Fruit fly (Drosophila melanogaster) whole organism, embryonic: ENCODE data around the gene CG13465.

Experiments
- ATbp ChIP-seq: fragments of 200-800 bp; sonication (Bioruptor generic); optimal IDR thresholded peaks from 2 replicates; lab custom pipeline; 2017; ENCODE audit warnings: missing biosample characterization, mild to moderate bottlenecking, missing genetic modification characterization, missing genetic modification reagents
- Atf6 ChIP-seq: fragments of 200-800 bp; sonication (Bioruptor generic); IDR thresholded peaks from 2 replicates; pipeline ENCODE4 v1.3.6; 2022; ENCODE audit warnings: missing biosample characterization, missing genetic modification characterization
- B-H1 ChIP-seq: fragments of 200-800 bp; sonication (Bioruptor generic); IDR thresholded peaks from 3 replicates; pipeline ENCODE4 v1.3.6; 2022; ENCODE audit warnings: missing biosample characterization, missing genetic modification characterization
- CG10267 ChIP-seq: fragments of 200-800 bp; sonication (Bioruptor generic); optimal IDR thresholded peaks from 2 replicates; lab custom pipeline; 2018; ENCODE audit warnings: missing biosample characterization, mild to moderate bottlenecking, missing genetic modification characterization, moderate library complexity
- CG10543 ChIP-seq: fragments of 200-800 bp; sonication (Bioruptor generic); optimal IDR thresholded peaks from 3 replicates; lab custom pipeline; 2017; ENCODE audit warnings: missing biosample characterization, mild to moderate bottlenecking, missing genetic modification characterization, moderate library complexity
- CG10565 ChIP-seq: fragments of 200-800 bp; sonication (Bioruptor generic); optimal IDR thresholded peaks from 3 replicates; lab custom pipeline; 2016; ENCODE audit warnings: missing biosample characterization, mild to moderate bottlenecking, missing genetic modification characterization
- CG11723 ChIP-seq: fragments of 200-800 bp; sonication (Bioruptor generic); optimal IDR thresholded peaks from 2 replicates; lab custom pipeline; 2017; ENCODE audit warnings: missing biosample characterization, mild to moderate bottlenecking, missing genetic modification characterization
- CG12071 ChIP-seq: fragments of 200-800 bp; sonication (Bioruptor generic); optimal IDR thresholded peaks from 3 replicates; lab custom pipeline; 2018; ENCODE audit warnings: missing biosample characterization, mild to moderate bottlenecking, missing genetic modification characterization
- CG13424 ChIP-seq: fragments of 200-800 bp; sonication (Bioruptor generic); optimal IDR thresholded peaks from 2 replicates; lab custom pipeline; 2019; ENCODE audit warnings: missing biosample characterization, mild to moderate bottlenecking, missing genetic modification characterization, moderate library complexity
- CG13894 ChIP-seq: fragments of 200-800 bp; sonication (Bioruptor generic); optimal IDR thresholded peaks from 3 replicates; lab custom pipeline; 2018; ENCODE audit warnings: missing biosample characterization, mild to moderate bottlenecking, missing genetic modification characterization, moderate library complexity
- CG15011 ChIP-seq: fragments of 200-800 bp; sonication (Bioruptor generic); optimal IDR thresholded peaks from 3 replicates; lab custom pipeline; 2018; ENCODE audit warnings: missing biosample characterization, mild to moderate bottlenecking, missing genetic modification characterization
- CG15269 ChIP-seq: fragments of 200-800 bp; sonication (Bioruptor generic); optimal IDR thresholded peaks from 2 replicates; lab custom pipeline; 2018; ENCODE audit warnings: missing biosample characterization, mild to moderate bottlenecking, missing genetic modification characterization, moderate library complexity
- CG15696 ChIP-seq: fragments of 200-800 bp; sonication (Bioruptor generic); optimal IDR thresholded peaks from 2 replicates; lab custom pipeline; 2019; ENCODE audit warnings: missing biosample characterization, mild to moderate bottlenecking, missing genetic modification characterization, moderate library complexity
- CG17361 ChIP-seq: fragments of 200-800 bp; sonication (Bioruptor generic); IDR thresholded peaks from 3 replicates; pipeline ENCODE4 v1.3.6; 2022; ENCODE audit warnings: missing biosample characterization, missing genetic modification characterization
- CG32532 ChIP-seq: fragments of 200-800 bp; sonication (Bioruptor generic); IDR thresholded peaks from 2 replicates; pipeline ENCODE4 v1.3.6; 2022; ENCODE audit warnings: missing biosample characterization, missing genetic modification characterization
- CG32767 ChIP-seq: fragments of 200-800 bp; sonication (Bioruptor generic); IDR thresholded peaks from 2 replicates; pipeline ENCODE4 v1.3.6; 2022; ENCODE audit warnings: missing biosample characterization, missing genetic modification characterization
- CG3281 ChIP-seq: fragments of 200-800 bp; sonication (Bioruptor generic); optimal IDR thresholded peaks from 3 replicates; lab custom pipeline; 2017; ENCODE audit warnings: missing biosample characterization, mild to moderate bottlenecking, missing genetic modification characterization
- CG3838 ChIP-seq: fragments of 200-800 bp; sonication (Bioruptor generic); optimal IDR thresholded peaks from 3 replicates; lab custom pipeline; 2016; ENCODE audit warnings: missing biosample characterization, missing genetic modification characterization
- CG4424 ChIP-seq: fragments of 200-800 bp; sonication (Bioruptor generic); optimal IDR thresholded peaks from 3 replicates; lab custom pipeline; 2016; ENCODE audit warnings: missing biosample characterization, missing genetic modification characterization
- CG4730 ChIP-seq: fragments of 200-800 bp; sonication (Bioruptor generic); IDR thresholded peaks from 2 replicates; pipeline ENCODE4 v1.3.6; 2022; ENCODE audit warnings: missing biosample characterization, missing genetic modification characterization
- CG5953 ChIP-seq: fragments of 200-800 bp; sonication (Bioruptor generic); IDR thresholded peaks from 2 replicates; pipeline ENCODE4 v1.3.6; 2022; ENCODE audit warnings: missing biosample characterization, missing genetic modification characterization
- CG6175 ChIP-seq: fragments of 200-800 bp; sonication (Bioruptor generic); IDR thresholded peaks from 3 replicates; pipeline ENCODE4 v1.3.6; 2022; ENCODE audit warnings: missing biosample characterization, missing genetic modification characterization
- CG6254 ChIP-seq: fragments of 200-800 bp; sonication (Bioruptor generic); optimal IDR thresholded peaks from 3 replicates; lab custom pipeline; 2017; ENCODE audit warnings: mild to moderate bottlenecking, missing biosample characterization, missing genetic modification reagents, missing genetic modification characterization
- CG6791 ChIP-seq: fragments of 200-800 bp; sonication (Bioruptor generic); IDR thresholded peaks from 3 replicates; pipeline ENCODE4 v1.3.6; 2022; ENCODE audit warnings: missing biosample characterization, missing genetic modification characterization; ENCODE audit not compliant: partially characterized antibody
- CG6813 ChIP-seq: fragments of 200-800 bp; sonication (Bioruptor generic); optimal IDR thresholded peaks from 2 replicates; lab custom pipeline; 2017; ENCODE audit warnings: missing biosample characterization, missing genetic modification characterization, mild to moderate bottlenecking, moderate library complexity, missing genetic modification reagents
- CG8290 ChIP-seq, 3 experiments: fragments of 200-800 bp; sonication (Bioruptor generic); optimal IDR thresholded peaks; 2 replicates each; lab custom pipeline; 2016 to 2019; ENCODE audit warnings: missing biosample characterization in 3 of 3, missing genetic modification characterization in 3 of 3, mild to moderate bottlenecking in 2 of 3, moderate library complexity in 1 of 3
- CG8388 ChIP-seq: fragments of 200-800 bp; sonication (Bioruptor generic); optimal IDR thresholded peaks from 2 replicates; lab custom pipeline; 2019; ENCODE audit warnings: missing biosample characterization, mild to moderate bottlenecking, missing genetic modification characterization, moderate library complexity
- Drgx ChIP-seq: fragments of 200-800 bp; sonication (Bioruptor generic); IDR thresholded peaks from 2 replicates; pipeline ENCODE4 v1.3.6; 2022; ENCODE audit warnings: missing biosample characterization, missing genetic modification characterization
- H2.0 ChIP-seq: fragments of 200-800 bp; sonication (Bioruptor generic); IDR thresholded peaks from 2 replicates; pipeline ENCODE4 v1.3.6; 2022; ENCODE audit warnings: missing biosample characterization, missing genetic modification characterization
- HLH54F ChIP-seq: fragments of 200-800 bp; sonication (Bioruptor generic); optimal IDR thresholded peaks from 3 replicates; lab custom pipeline; 2016; ENCODE audit warnings: missing biosample characterization, missing genetic modification characterization
- Hr39 ChIP-seq: fragments of >200 bp; optimal IDR thresholded peaks from 2 replicates; lab custom pipeline; 2017
- Hsf ChIP-seq: fragments of 200-800 bp; sonication (Bioruptor generic); optimal IDR thresholded peaks from 3 replicates; lab custom pipeline; 2016; ENCODE audit warnings: missing biosample characterization, missing genetic modification characterization
- Lhr ChIP-seq: fragments of 200-800 bp; sonication (Bioruptor generic); optimal IDR thresholded peaks from 3 replicates; lab custom pipeline; 2017; ENCODE audit warnings: mild to moderate bottlenecking, missing biosample characterization, missing genetic modification reagents, missing genetic modification characterization
- Meics ChIP-seq: fragments of 200-800 bp; sonication (Bioruptor generic); optimal IDR thresholded peaks from 2 replicates; lab custom pipeline; 2017; ENCODE audit warnings: missing biosample characterization, mild to moderate bottlenecking, missing genetic modification characterization
- Nf-YB ChIP-seq: fragments of 200-800 bp; sonication (Bioruptor generic); optimal IDR thresholded peaks from 3 replicates; lab custom pipeline; 2019; ENCODE audit warnings: missing biosample characterization, mild to moderate bottlenecking, missing genetic modification characterization, moderate library complexity
- Rfx ChIP-seq: fragments of 200-800 bp; sonication (Bioruptor generic); IDR thresholded peaks from 2 replicates; pipeline ENCODE4 v1.3.6; 2022; ENCODE audit warnings: missing biosample characterization, missing genetic modification characterization
- Sox102F ChIP-seq: fragments of 200-800 bp; sonication (Bioruptor generic); optimal IDR thresholded peaks from 2 replicates; lab custom pipeline; 2018; ENCODE audit warnings: missing biosample characterization, mild to moderate bottlenecking, missing genetic modification characterization, moderate library complexity
- Xbp1 ChIP-seq: fragments of 200-800 bp; sonication (Bioruptor generic); optimal IDR thresholded peaks from 3 replicates; lab custom pipeline; 2016; ENCODE audit warnings: missing biosample characterization, mild to moderate bottlenecking, missing genetic modification characterization
- caup ChIP-seq: fragments of 200-800 bp; sonication (Bioruptor generic); optimal IDR thresholded peaks from 3 replicates; lab custom pipeline; 2017; ENCODE audit warnings: missing biosample characterization, mild to moderate bottlenecking, missing genetic modification characterization, moderate library complexity; ENCODE audit not compliant: severe bottlenecking
- cg ChIP-seq: fragments of 200-800 bp; sonication (Bioruptor generic); optimal IDR thresholded peaks from 3 replicates; lab custom pipeline; 2019; ENCODE audit warnings: missing biosample characterization, mild to moderate bottlenecking, missing genetic modification characterization, moderate library complexity
- chif ChIP-seq, 2 experiments: fragments of 200-800 bp; sonication (Bioruptor generic); optimal IDR thresholded peaks; 3 replicates each; lab custom pipeline; 2016; ENCODE audit warnings: missing biosample characterization in 2 of 2, missing genetic modification characterization in 2 of 2
- dati ChIP-seq: fragments of 200-800 bp; sonication (Bioruptor generic); IDR thresholded peaks from 2 replicates; pipeline ENCODE4 v1.3.6; 2022; ENCODE audit warnings: missing biosample characterization, missing genetic modification characterization
- dmrt99B ChIP-seq: fragments of 200-800 bp; sonication (Bioruptor generic); optimal IDR thresholded peaks from 2 replicates; lab custom pipeline; 2018; ENCODE audit warnings: missing biosample characterization, mild to moderate bottlenecking, missing genetic modification characterization, moderate library complexity
- fd102C ChIP-seq: fragments of 200-800 bp; sonication (Bioruptor generic); optimal IDR thresholded peaks from 2 replicates; lab custom pipeline; 2018; ENCODE audit warnings: missing biosample characterization, mild to moderate bottlenecking, missing genetic modification characterization, moderate library complexity
- grn ChIP-seq: fragments of 200-800 bp; sonication (Bioruptor generic); optimal IDR thresholded peaks from 3 replicates; lab custom pipeline; 2017; ENCODE audit warnings: missing biosample characterization, missing genetic modification characterization
- hth ChIP-seq: fragments of >200 bp; optimal IDR thresholded peaks from 2 replicates; lab custom pipeline; 2017; ENCODE audit warnings: inconsistent platforms
- ken ChIP-seq: fragments of 200-800 bp; sonication (Bioruptor generic); IDR thresholded peaks from 3 replicates; pipeline ENCODE4 v1.3.6; 2022; ENCODE audit warnings: missing biosample characterization, missing genetic modification characterization
- pzg ChIP-seq: fragments of 200-800 bp; sonication (Bioruptor generic); optimal IDR thresholded peaks from 3 replicates; lab custom pipeline; 2018; ENCODE audit warnings: missing biosample characterization, mild to moderate bottlenecking, missing genetic modification characterization, moderate library complexity
- stc ChIP-seq: fragments of 200-800 bp; sonication (Bioruptor generic); IDR thresholded peaks from 2 replicates; pipeline ENCODE4 v1.3.6; 2022; ENCODE audit warnings: missing biosample characterization, missing genetic modification characterization
- stwl ChIP-seq: fragments of 200-800 bp; sonication (Bioruptor generic); optimal IDR thresholded peaks from 3 replicates; lab custom pipeline; 2018; ENCODE audit warnings: missing biosample characterization, mild to moderate bottlenecking, missing genetic modification characterization, moderate library complexity
- tap ChIP-seq: fragments of 200-800 bp; optimal IDR thresholded peaks from 3 replicates; lab custom pipeline; 2019; ENCODE audit warnings: missing biosample characterization, mild to moderate bottlenecking, missing genetic modification characterization, moderate library complexity

Gene CG13465

DNA sequence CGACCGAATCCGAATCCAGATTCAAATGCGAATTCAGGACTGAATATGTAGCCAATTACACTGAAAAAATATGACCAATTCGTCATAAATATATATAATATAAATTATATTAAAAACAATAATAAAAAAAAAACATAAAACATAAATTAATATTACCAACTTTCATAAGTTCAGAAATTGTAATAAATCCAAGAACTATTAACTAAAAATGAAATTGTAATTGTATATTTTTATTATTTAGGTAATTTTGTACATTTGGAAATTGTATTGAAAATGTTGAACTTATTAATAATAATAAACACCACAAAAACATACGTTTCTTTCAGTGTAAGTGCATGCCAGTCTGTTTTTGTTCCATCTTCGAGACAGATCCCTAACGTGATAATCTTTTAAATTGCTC is 16.9 kb upstream of the CG13465 start:
- no peak for TF ChIP-seq CG32767
- TF ChIP-seq Drgx (GFP tag; lab: Robert Waterston, UW) = no peak
- no peak for TF ChIP-seq tap (tag; lab: Kevin White, UChicago)
- peak; percentile 6 for TF ChIP-seq CG6254 (GFP tag; lab: Kevin White, UChicago)
- no peak for TF ChIP-seq CG10565
- peak; percentile 87 for TF ChIP-seq CG17361 (GFP tag; lab: Robert Waterston, UW)
- TF ChIP-seq chif (GFP tag; optimal IDR thresholded peaks at IDR 0.05; lab: Kevin White, UChicago) = no peak
- peak; percentile 70 for TF ChIP-seq CG10267 (tag; lab: Kevin White, UChicago)
- no peak for TF ChIP-seq CG13424 (tag; lab: Kevin White, UChicago)
- TF ChIP-seq CG13894 (tag; lab: Kevin White, UChicago) = no peak
- no peak for TF ChIP-seq HLH54F (GFP tag; lab: Kevin White, UChicago)
- no peak for TF ChIP-seq CG32532 (GFP tag; lab: Robert Waterston, UW)
- TF ChIP-seq Rfx (GFP tag; lab: Robert Waterston, UW) = no peak
- no peak for TF ChIP-seq hth (lab: Kevin White, UChicago)
- TF ChIP-seq cg (GFP tag; lab: Kevin White, UChicago) = no peak
- no peak for TF ChIP-seq dati (GFP tag; lab: Robert Waterston, UW)
- no peak for TF ChIP-seq Xbp1 (GFP tag; lab: Kevin White, UChicago)
- no peak for TF ChIP-seq Atf6 (GFP tag; lab: Robert Waterston, UW)
- TF ChIP-seq CG4424 (GFP tag; lab: Kevin White, UChicago) = peak; percentile 41
- peak; percentile 41 for TF ChIP-seq Nf-YB
- TF ChIP-seq CG11723 (GFP tag; lab: Kevin White, UChicago) = no peak
- TF ChIP-seq ken (GFP tag; lab: Robert Waterston, UW) = no peak
- TF ChIP-seq pzg = no peak
- TF ChIP-seq H2.0 = no peak
- no peak for TF ChIP-seq Hr39 (lab: Kevin White, UChicago)
- TF ChIP-seq Sox102F (GFP tag; lab: Kevin White, UChicago) = no peak
- no peak for TF ChIP-seq CG8290 (GFP tag; optimal IDR thresholded peaks at IDR 0.05; lab: Kevin White, UChicago)
- no peak for TF ChIP-seq CG8290 (tag; optimal IDR thresholded peaks at IDR 0.05; lab: Kevin White, UChicago)
- TF ChIP-seq CG15269 (tag; lab: Kevin White, UChicago) = no peak
- TF ChIP-seq dmrt99B (tag; lab: Kevin White, UChicago) = no peak
- TF ChIP-seq CG5953 (GFP tag; lab: Robert Waterston, UW) = no peak
- TF ChIP-seq CG15011 = no peak
- no peak for TF ChIP-seq CG3838 (GFP tag; lab: Kevin White, UChicago)
- no peak for TF ChIP-seq Meics (GFP tag; lab: Kevin White, UChicago)
- no peak for TF ChIP-seq ATbp (GFP tag; lab: Kevin White, UChicago)
- no peak for TF ChIP-seq CG6813 (GFP tag; lab: Kevin White, UChicago)
- TF ChIP-seq CG12071 (GFP tag; lab: Kevin White, UChicago) = no peak
- no peak for TF ChIP-seq B-H1 (GFP tag; lab: Robert Waterston, UW)
- peak; percentile 62 for TF ChIP-seq fd102C (GFP tag; lab: Kevin White, UChicago)
- TF ChIP-seq Hsf (GFP tag; lab: Kevin White, UChicago) = no peak
- TF ChIP-seq CG10543 (GFP tag; lab: Kevin White, UChicago) = no peak
- no peak for TF ChIP-seq Lhr (GFP tag; lab: Kevin White, UChicago)
- TF ChIP-seq CG8388 (GFP tag; lab: Kevin White, UChicago) = peak; percentile 46
- no peak for TF ChIP-seq grn (GFP tag; lab: Kevin White, UChicago)
- no peak for TF ChIP-seq stc (GFP tag; lab: Robert Waterston, UW)
- no peak for TF ChIP-seq caup
- TF ChIP-seq CG6175 (GFP tag; lab: Robert Waterston, UW) = no peak
- no peak for TF ChIP-seq CG6791
- TF ChIP-seq stwl (tag; lab: Kevin White, UChicago) = no peak
- TF ChIP-seq CG4730 (GFP tag; lab: Robert Waterston, UW) = no peak
- peak; percentile 89 for TF ChIP-seq CG15696 (tag; lab: Kevin White, UChicago)
- TF ChIP-seq CG3281 (GFP tag; lab: Kevin White, UChicago) = no peak
